Worm (Caenorhabditis elegans) whole organism, L2 larva: ENCODE results near the gene T06C10.3.

Source experiments
- R02D3.7 ChIP-seq: fragments of 150-350 bp; optimal IDR thresholded peaks from 2 replicates; lab custom pipeline; 2014; ENCODE audit warnings: missing biosample characterization, missing genetic modification characterization
- elt-3 ChIP-seq: sonication (generic microtip); optimal IDR thresholded peaks from 2 replicates; lab custom pipeline; 2017; ENCODE audit warnings: missing biosample characterization, missing genetic modification characterization
- fos-1 ChIP-seq: fragments of 150-350 bp; optimal IDR thresholded peaks from 2 replicates; lab custom pipeline; 2014; ENCODE audit warnings: missing biosample characterization, missing genetic modification characterization

DNA sequence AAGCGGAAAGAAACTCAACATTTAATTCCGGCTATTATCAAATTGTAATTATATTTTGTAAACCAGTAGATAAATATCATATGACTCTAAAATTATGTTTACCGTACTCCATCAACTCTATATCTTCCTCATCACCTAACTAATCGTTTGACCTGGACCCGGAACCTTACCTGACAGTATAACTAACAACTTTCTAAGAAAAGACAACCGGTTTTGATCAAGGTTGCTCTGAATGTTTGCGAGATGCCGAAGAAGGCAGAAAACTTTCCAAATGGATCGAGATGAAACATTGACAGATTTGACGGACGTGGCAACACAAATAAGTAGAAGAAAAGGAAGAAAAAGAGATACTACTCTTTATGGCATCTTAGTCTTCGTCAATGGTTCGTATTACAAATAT is 45.9 kb upstream of the T06C10.3 start:
- TF ChIP-seq R02D3.7 = no peak
- TF ChIP-seq elt-3 (tag; lab: Kevin White, UChicago) = no peak
- no peak for TF ChIP-seq fos-1 (tag; lab: Kevin White, UChicago)
